Fruit fly (Drosophila melanogaster): Measurements from ENCODE around the gene Teh2.

The Teh2 gene

DNA sequence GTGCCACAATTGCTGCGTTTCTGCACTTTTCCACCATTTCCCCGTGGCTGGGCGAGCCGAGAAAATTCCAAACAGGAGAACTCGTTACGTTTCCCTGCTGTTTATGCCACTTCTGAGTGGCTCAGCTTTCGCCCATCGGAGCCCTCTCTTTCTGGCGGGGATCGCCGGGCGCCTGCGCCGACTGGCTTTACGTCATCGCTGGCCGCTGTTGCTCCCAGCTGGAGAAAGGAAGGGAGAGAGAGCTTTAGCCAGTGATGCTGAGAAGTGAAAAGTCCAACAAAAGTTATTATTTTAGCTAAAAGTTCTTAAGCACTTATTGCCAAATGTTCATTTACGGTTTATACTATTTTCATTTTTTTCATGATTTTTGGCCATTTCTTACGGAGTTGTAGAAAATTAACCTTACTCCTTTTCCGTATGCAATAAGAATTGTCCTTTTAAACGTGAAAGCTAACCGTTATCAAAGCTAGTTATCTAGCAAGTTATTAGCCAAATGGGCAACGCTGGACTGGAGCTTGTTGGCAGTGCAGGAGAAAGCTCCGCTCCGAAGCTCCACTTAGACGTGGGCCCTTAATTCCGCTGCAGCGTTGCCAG, at the start of gene Teh2, which contains the start of gene tipE:
Gene Teh2, minus strand, starts transcription at position 94 of the 594 bp plus-strand sequence.
Gene tipE, plus strand, starts transcription at position 570 of the 594 bp plus-strand sequence.
- TF ChIP-seq CTCF (optimal IDR thresholded peaks at IDR 0.05) (no peak), CG8478 (optimal IDR thresholded peaks at IDR 0.05) (no peak)

DNA sequence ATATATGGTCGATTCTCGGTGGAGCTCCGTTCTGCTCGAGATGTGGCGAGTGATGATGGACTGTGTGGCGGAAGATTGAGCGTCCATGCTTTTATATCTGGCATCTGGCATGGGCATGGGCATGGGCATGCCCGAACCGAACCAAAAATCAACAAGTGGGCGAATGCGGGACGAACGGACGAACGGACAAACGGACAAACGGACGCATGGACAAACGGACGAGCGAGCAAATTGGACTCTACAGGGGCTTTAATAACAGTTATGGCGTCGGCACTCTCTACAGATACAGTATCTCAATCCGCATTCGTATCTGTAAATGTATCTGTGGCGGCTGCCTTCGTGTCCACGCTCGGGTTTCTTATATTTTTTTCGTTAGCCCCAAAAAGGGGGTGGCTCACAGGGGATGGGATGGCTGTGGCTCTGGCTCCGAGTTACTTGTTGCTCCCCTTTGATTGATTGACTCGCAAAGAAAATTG, 48.3 kb upstream of the Teh2 start, which contains the start of gene ImpL2:
Gene ImpL2, minus strand, starts transcription at position 51 of the 476 bp plus-strand sequence.
- TF ChIP-seq CG8478 (optimal IDR thresholded peaks at IDR 0.05) (no peak), CTCF (optimal IDR thresholded peaks at IDR 0.05) (no peak)

DNA sequence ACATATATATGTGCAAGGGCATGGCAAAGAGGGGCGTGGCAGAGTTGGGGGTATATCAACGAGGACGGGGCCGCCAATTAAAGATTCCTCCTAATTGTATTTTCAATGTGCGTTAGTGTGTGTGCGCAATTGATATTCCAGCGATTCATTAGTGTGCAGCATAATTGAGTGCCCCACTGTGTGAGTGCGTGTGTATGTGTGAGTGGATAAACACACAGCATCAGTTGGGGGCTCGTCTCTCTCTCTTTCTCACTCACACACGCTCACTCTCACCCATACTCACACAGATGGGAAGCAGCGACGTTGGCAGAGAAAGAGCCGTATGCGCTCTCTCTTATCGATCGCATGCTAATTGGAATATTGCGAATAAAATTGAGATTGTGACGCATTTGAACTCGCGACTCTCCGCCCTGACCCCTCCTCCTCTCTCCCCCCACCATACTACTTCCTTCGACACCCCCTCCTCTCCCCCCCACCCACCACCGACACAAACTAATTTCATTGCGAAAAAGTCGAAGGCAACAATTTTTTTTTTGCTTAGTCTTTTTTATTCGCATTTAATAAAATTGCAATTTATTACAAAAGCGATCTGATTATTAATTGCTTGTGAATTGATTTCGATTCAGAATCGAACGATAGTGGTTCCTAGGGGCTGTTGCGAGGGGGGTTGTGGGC, 45.9 kb upstream of the Teh2 start:
- TF ChIP-seq CG8478 (optimal IDR thresholded peaks at IDR 0.05) (peak; percentile 76), CTCF (optimal IDR thresholded peaks at IDR 0.05) (no peak)

DNA sequence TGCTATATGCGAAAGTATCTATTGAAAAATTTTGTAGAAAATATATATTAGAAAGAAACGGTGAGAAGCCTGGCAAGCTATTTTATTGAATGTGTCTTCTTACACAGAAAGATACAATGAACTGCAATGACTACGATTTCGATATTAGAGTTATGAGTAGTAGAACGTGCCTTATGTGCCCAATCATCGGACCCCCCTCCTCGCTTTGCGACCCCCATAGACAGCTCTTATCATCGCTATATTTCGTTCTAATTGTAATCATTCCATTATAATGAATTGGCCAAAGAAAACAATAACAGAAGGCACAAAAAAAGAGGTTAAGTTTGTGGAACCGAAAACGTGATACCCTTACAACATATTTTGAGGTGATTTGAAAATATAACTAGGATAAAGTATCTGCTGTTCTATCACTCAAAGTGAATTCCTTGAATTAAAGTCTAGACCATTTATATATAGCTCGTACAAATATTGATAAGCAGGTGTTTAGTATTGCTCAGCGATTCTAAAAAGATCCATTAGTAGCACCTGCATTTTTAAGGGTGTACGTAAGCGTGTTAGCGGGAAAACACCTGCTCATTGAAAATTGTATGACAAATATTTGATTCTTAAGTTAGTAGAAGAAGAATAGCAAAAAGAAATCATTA, 45.0 kb upstream of the Teh2 start:
- TF ChIP-seq CG8478 (optimal IDR thresholded peaks at IDR 0.05) (no peak), CTCF (optimal IDR thresholded peaks at IDR 0.05) (no peak)

DNA sequence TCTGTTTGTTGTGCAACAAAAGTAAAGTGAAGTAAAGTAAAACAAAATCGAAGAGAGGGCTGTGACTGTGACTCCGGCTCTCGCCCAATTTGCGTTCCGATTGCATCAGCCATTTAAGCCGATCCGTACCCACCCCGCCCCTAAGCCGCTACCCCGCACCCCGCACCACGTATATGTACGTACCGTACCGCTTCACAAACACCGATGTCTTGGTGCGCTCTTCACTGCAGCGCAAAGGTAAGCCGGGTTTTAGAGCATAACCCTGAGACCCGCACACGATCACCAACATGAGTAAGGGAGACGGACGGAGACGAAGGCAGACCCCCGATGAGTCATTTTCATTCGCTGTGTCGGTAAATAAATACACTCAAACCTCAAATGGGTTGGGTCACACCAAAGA, 44.4 kb upstream of the Teh2 start:
- TF ChIP-seq CG8478 (optimal IDR thresholded peaks at IDR 0.05) (no peak), CTCF (optimal IDR thresholded peaks at IDR 0.05) (no peak)

DNA sequence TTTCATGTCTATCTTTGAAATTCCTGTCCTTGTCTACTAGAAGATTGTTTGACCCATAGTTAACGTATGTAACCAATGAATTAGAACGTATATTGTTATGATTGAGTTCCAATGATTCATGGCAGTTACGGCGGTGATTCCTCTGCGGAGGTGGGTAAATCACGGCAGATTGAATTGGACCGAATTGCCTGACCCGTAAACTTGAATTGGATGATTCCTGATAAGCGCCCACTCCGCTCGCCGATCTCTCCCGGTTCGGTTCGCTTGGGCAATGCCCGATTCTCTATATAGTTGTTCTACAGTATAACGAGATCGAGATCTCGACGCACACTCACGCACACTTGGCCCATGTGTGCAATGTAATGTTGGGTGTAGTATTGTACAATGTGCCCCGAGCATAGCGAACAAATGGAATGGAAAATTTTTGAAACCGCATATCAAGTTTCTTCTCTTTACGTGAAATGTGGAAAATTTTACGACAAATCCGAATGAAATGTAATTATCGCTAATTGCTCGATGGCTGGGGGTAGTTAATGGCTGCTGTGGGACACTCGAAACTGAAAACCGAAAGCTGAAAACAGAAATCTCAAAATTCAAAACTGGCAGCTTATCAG, 43.7 kb upstream of the Teh2 start:
- TF ChIP-seq CTCF (optimal IDR thresholded peaks at IDR 0.05) (no peak), CG8478 (optimal IDR thresholded peaks at IDR 0.05) (no peak)

DNA sequence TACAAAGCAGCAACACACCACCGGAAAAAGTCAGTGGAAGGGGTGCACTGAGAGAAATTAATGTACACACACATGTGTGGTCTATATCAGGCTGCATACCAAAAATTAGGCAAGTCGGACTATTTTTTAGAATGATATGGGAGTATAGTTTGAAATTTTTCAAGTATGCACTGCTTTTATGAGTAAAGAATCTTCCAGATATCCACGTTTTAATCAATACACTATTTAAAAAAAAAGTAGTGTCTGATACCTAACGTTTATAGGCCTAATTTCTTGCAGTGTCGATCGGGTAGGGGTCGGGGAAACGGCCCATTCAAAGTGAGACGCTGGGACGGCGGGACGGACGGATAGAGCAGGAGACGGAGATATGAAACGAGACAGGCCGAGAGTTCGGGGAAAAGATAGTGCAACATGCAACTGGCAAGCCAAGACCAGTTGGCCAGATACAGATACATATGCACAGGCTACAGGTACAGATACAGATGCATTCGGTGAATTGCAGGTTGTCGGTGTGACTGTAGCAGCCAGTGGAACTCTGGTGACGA, 42.6 kb upstream of the Teh2 start:
- TF ChIP-seq CTCF (optimal IDR thresholded peaks at IDR 0.05) (no peak), CG8478 (optimal IDR thresholded peaks at IDR 0.05) (no peak)

DNA sequence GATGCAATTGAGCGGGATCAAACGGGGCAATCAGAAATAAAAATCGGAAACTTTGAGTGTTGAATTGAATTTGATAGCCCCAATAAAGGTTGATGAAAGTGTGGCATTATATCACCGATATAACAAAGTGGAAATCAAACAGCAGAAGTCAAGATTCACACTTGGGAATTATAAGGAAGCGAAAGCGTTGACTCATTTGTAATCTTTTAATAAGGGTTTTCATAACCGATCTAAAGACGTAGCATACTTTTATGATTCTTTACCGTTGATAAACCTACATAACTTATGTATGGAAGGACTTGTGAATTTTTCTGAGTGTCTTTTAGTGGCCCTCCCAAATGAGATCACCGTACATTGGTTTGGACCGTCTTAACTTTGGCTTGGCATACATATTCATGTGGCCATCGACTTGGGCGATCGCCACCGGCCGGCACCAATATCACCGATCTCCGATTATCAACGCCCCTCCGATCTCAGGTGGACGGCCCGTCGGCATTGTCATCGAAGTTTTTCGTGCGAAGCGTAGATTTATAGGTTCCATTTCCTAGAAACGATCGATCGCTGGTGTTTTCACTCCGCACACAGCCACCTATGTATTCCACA, 41.6 kb upstream of the Teh2 start:
- TF ChIP-seq CTCF (optimal IDR thresholded peaks at IDR 0.05) (no peak), CG8478 (optimal IDR thresholded peaks at IDR 0.05) (no peak)

DNA sequence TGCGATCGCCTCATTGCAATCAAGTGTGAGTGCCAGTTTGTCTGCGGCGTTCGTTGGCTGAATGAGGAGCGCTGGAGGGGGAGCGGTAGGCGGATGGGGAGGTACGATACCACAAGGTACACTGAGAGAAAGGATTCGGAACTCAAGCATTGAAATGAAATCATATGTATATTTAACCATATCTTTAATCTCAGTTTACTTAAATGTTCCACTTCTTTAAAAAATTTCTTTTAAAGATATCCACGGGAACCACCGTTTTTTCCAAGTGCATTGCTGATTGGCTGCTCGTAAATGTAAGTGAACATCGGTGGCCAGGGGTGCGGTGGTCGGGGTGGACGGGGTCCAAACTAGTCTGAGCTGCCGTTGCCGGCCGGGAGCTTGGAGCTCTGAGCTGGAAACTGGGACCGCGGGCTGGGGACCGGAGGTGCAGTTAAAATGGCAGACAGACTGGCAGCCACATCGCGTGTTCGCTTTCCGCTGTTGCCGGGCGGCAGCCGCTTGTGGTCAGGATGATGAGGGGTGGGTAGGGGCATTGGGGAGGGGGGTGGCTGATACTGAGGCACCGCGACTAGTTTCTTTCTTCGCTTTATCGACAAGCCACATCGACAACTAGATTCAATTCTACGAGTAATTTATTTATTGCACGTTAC, 40.5 kb upstream of the Teh2 start:
- TF ChIP-seq CG8478 (optimal IDR thresholded peaks at IDR 0.05), result no peak
- TF ChIP-seq CTCF (optimal IDR thresholded peaks at IDR 0.05), result no peak

DNA sequence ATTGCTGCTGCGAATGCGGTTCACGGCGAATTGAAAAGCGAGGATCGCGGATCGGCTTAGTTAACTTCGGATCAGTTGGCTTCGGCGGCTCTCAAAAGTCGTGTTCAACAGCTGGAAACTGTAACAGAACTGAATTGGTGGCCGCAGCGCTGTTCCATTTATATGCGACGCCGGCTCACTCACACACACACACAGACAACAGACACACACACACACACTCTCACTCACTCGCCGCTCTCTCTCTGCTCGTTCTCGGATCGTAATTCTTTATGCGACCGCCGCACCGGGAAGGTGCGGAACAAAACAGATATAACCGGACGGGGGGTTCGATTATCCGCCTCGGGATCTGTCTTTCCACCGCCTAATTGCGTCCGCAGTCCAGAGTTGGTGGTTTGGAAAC, 39.3 kb upstream of the Teh2 start, which contains the start of gene CG46460:
Gene CG46460, minus strand, starts transcription at position 139 of the 400 bp plus-strand sequence.
- TF ChIP-seq CG8478 (optimal IDR thresholded peaks at IDR 0.05) (no peak), CTCF (optimal IDR thresholded peaks at IDR 0.05) (no peak)

DNA sequence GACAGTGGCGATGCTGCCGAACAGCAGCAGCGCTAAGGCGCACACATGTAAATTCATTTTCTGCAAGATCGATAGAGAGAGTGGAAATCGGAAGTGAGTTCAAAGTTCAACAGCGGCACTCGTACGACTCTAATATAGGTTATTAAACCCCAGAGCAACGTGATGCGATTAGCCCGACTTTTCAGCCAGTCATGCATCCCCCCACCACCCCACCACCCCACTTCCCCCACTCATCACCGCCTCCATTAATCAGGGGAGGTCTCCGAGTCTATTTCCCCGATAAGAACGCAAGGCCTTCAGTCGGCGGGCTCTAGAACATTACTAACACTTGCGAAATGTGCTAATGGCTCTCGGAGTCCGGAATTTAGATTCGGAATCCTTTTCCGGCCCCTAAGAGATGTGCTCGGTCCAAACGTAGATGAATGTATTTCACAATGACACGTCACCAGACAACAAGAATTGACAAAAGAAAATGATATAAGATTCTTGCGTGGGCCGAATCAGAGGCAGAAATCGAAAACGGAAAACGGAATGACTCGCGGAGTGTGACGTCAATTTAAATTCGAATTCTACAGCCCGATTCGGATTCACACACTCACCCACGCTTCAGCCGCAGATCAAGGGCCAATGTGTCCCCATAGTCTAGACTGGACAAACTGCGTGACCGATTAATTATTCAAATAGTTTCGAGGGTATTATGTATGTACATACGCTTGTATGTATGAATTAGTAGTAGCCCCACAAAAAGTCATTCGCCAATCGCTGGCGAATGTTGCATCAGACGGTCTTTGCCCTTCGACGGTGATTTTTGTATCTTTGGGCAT, 38.0 kb upstream of the Teh2 start:
- TF ChIP-seq CTCF (optimal IDR thresholded peaks at IDR 0.05), result no peak
- TF ChIP-seq CG8478 (optimal IDR thresholded peaks at IDR 0.05), result no peak

DNA sequence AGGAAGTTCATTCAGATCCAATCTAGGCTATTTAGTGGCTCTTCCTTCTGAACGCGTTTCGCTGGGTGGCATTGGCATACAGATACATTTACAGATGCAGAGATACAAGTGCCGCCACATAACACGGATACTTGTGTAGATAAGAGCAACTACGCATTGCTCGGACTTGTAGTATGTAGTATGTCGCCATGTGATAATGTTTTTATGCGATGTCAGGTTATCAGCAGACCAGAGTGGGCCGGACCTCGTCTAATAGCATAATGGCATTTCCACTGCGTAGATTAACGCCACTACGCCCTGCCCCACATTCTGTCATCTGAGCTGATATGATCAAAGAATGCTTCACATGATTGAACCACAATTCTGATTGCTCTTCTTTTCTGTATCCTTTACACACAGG, 34.0 kb upstream of the Teh2 start:
- TF ChIP-seq CG8478 (optimal IDR thresholded peaks at IDR 0.05) (no peak), CTCF (optimal IDR thresholded peaks at IDR 0.05) (no peak)

DNA sequence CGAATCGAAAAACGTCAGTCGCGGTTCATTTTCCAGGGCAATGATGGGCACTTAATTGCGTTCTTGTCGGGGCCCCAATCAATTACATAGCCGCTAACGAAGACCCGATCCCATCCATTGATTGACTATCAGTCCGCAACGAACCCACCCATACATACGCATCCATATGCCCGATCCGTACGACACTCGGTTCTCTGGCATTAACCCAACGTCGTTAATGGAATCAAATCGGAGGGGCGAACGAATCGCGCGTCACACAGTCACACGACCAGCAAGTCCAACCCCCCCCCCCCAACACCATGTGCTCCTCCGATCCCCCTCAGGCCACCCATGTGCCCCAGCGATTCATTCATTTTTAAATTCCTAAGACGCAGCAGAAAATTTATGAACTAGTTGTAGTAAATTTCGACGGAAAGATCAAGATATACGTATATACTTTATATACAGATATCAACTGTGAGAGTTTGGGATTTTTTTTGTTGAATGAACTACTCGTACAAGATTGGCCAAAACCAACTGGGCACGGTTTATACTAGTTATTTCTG, 33.5 kb upstream of the Teh2 start:
- TF ChIP-seq CG8478 (optimal IDR thresholded peaks at IDR 0.05) (no peak), CTCF (optimal IDR thresholded peaks at IDR 0.05) (no peak)
